Worm (Caenorhabditis elegans): ENCODE measurements around the gene C08F11.10.

The C08F11.10 gene

DNA sequence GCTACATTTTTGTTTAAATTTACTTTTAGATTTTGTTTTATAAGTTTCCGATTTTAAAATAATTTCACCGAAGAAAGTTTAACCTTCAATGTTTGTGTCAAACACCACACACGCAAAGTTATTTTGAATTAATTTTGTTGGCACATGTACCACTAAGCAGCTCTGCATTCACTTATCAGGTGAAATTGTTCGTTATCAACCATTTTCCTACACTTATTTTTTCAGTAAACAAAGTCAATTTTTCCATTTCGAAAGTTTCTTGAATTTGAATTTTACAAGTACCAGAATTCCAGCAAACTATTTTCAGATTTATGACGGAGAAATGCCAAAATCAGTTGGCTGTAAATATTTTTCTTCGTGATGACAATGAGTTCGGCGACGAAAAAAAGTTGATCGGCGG lies 29.8 kb downstream of the C08F11.10 start, which contains the start of gene C08F11.3:
Gene C08F11.3, plus strand, starts transcription at position 301 of the 400 bp plus-strand sequence.
- TF ChIP-seq ama-1 (optimal IDR thresholded peaks at IDR 0.05) (no peak), ceh-13 (GFP tag; optimal IDR thresholded peaks at IDR 0.05) (no peak), hmg-4 (GFP tag; optimal IDR thresholded peaks at IDR 0.05) (no peak), ets-7 (tag; optimal IDR thresholded peaks at IDR 0.05) (no peak), F13C5.2 (tag; optimal IDR thresholded peaks at IDR 0.05) (no peak), tra-4 (tag; optimal IDR thresholded peaks at IDR 0.05) (no peak), sea-1 (GFP tag; conservative IDR thresholded peaks at IDR 0.05) (no peak), ceh-36 (tag; optimal IDR thresholded peaks at IDR 0.05) (no peak), aly-1 (tag; optimal IDR thresholded peaks at IDR 0.05) (no peak), hnd-1 (tag; optimal IDR thresholded peaks at IDR 0.05) (no peak), pes-1 (GFP tag; IDR thresholded peaks at IDR 0.05) (no peak)

DNA sequence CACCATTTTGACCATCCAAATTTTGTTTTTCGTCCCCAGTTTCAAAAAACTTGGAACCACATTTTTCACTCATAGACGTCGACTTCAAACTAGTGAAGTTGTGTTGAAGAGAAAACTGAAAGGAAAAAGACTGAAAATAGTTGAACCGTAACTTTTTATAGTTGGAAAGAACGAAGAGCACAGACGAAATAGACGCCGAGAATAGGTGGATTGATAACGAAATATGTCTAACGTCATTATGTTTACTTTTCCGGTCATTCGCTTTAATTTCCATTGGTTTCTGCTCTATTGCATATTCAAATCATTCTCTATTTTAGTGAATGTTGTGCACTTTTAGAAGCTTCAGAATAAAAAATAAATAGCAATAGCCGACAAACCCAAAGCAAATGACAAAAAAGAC lies 39.3 kb downstream of the C08F11.10 start, which contains the start of gene C08F11.13:
Gene C08F11.13, minus strand, starts transcription at position 138 of the 400 bp plus-strand sequence.
- no peak for TF ChIP-seq tbx-11 (GFP tag; IDR thresholded peaks at IDR 0.05)
- TF ChIP-seq tbx-37 (GFP tag; conservative IDR thresholded peaks at IDR 0.05), result no peak
- TF ChIP-seq pes-1 (GFP tag; IDR thresholded peaks at IDR 0.05), result no peak
- no peak for TF ChIP-seq flt-1 (GFP tag; IDR thresholded peaks at IDR 0.05)
- no peak for TF ChIP-seq hmbx-1 (tag; optimal IDR thresholded peaks at IDR 0.05)
- TF ChIP-seq ceh-13 (GFP tag; optimal IDR thresholded peaks at IDR 0.05), result no peak
- no peak for TF ChIP-seq ama-1 (optimal IDR thresholded peaks at IDR 0.05)
- no peak for TF ChIP-seq ceh-36 (tag; optimal IDR thresholded peaks at IDR 0.05)
- no peak for TF ChIP-seq hnd-1 (tag; optimal IDR thresholded peaks at IDR 0.05)
- no peak for TF ChIP-seq hmg-4 (GFP tag; optimal IDR thresholded peaks at IDR 0.05)
- no peak for TF ChIP-seq B0310.2 (tag; optimal IDR thresholded peaks at IDR 0.05)
- no peak for TF ChIP-seq scrt-1 (GFP tag; IDR thresholded peaks at IDR 0.05)
- TF ChIP-seq aly-1 (tag; optimal IDR thresholded peaks at IDR 0.05), result no peak
- no peak for TF ChIP-seq ets-7 (tag; optimal IDR thresholded peaks at IDR 0.05)
- TF ChIP-seq F13C5.2 (tag; optimal IDR thresholded peaks at IDR 0.05), result no peak
- TF ChIP-seq sea-1 (GFP tag; conservative IDR thresholded peaks at IDR 0.05), result no peak

DNA sequence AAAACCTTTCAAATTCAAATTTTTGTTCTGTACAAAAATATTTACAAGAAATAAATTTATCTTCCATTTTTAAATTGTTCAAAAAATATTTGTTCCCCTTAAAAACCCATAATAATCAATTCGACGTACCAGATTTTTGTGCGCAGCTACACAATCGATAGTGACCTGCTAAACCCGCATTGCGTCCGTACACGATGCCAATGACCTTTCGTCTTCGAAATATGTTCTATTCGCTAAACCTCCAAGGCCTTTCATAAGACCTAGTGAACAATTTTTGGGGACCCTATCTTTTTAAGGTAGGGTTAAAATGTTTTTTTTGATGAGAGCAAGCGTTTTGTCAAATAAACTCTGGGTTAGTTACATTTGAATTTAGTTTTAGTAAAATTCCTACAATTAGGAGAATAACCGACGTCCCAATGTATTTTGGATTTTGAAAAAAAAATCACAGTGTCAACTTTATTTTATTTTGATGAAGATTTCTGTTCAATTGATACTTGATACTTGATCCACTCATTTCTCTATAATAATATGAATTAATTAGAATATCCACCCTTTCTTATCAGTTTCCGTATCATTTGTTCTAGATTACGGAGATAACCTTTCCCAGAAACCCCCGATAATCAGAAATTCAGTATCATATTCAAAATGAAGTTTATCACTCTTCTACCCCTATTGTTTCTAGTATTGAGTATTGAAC lies 46.9 kb downstream of the C08F11.10 start, which contains the start of gene Y45F10B.59:
Gene Y45F10B.59, plus strand, starts transcription at position 647 of the 697 bp plus-strand sequence.
- TF ChIP-seq tbx-37 (GFP tag; conservative IDR thresholded peaks at IDR 0.05) (no peak), sea-1 (GFP tag; conservative IDR thresholded peaks at IDR 0.05) (no peak), hnd-1 (tag; optimal IDR thresholded peaks at IDR 0.05) (no peak), pes-1 (GFP tag; IDR thresholded peaks at IDR 0.05) (no peak), ceh-13 (GFP tag; optimal IDR thresholded peaks at IDR 0.05) (no peak), ama-1 (optimal IDR thresholded peaks at IDR 0.05) (no peak), tra-4 (tag; optimal IDR thresholded peaks at IDR 0.05) (no peak), tbx-11 (GFP tag; IDR thresholded peaks at IDR 0.05) (no peak), flt-1 (GFP tag; IDR thresholded peaks at IDR 0.05) (no peak)

DNA sequence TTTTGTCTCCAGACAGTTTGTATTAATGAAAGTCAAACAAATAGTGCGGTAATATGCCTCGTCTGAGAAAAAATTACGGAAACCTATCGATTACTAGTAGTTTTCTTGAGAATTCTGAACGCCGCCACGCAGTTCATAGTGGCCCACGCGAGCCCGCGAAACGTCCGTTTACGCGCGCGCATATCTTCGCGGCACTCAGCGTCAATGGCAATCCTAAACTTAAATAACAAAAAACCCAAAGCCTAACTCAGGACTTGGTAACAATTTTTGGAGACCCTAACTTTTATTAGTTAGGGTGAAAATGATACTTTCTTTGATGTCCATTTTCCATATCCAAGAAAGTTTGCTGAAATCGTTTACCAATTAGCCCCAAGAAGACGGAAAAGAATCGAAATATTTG lies 47.6 kb downstream of the C08F11.10 start:
- TF ChIP-seq flt-1 (GFP tag; IDR thresholded peaks at IDR 0.05) (no peak), F13C5.2 (tag; optimal IDR thresholded peaks at IDR 0.05) (no peak), hnd-1 (tag; optimal IDR thresholded peaks at IDR 0.05) (no peak), B0310.2 (tag; optimal IDR thresholded peaks at IDR 0.05) (no peak), ceh-36 (tag; optimal IDR thresholded peaks at IDR 0.05) (no peak), tbx-37 (GFP tag; conservative IDR thresholded peaks at IDR 0.05) (no peak), hmg-4 (GFP tag; optimal IDR thresholded peaks at IDR 0.05) (no peak), tbx-11 (GFP tag; IDR thresholded peaks at IDR 0.05) (no peak), ama-1 (optimal IDR thresholded peaks at IDR 0.05) (no peak), aly-1 (tag; optimal IDR thresholded peaks at IDR 0.05) (no peak), scrt-1 (GFP tag; IDR thresholded peaks at IDR 0.05) (no peak), tra-4 (tag; optimal IDR thresholded peaks at IDR 0.05) (no peak), pes-1 (GFP tag; IDR thresholded peaks at IDR 0.05) (no peak), hmbx-1 (tag; optimal IDR thresholded peaks at IDR 0.05) (no peak), ceh-13 (GFP tag; optimal IDR thresholded peaks at IDR 0.05) (no peak), ets-7 (tag; optimal IDR thresholded peaks at IDR 0.05) (no peak)

DNA sequence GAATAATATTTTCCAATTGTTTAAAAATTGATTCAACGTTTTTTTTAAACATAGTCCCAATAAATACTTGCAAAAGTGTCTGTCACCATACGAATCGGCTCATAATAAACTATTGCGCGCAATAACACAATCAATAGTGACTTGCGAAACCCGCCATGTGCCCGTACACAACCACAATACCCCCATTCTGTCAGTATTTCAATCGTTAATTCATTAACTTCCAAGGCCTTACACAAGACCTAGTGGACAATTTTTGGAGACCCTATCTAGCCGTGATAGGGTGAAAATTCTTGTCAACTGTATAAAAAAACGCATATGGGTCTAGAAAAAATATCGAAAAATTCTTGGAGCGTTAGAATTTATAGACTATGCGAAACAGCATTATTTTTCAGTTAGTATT lies 48.4 kb downstream of the C08F11.10 start:
- TF ChIP-seq tbx-37 (GFP tag; conservative IDR thresholded peaks at IDR 0.05) (no peak), pes-1 (GFP tag; IDR thresholded peaks at IDR 0.05) (no peak), ceh-36 (tag; optimal IDR thresholded peaks at IDR 0.05) (no peak), flt-1 (GFP tag; IDR thresholded peaks at IDR 0.05) (no peak)

All from whole organism, early embryonic.